Fruit fly (Drosophila melanogaster) whole organism, embryonic: ENCODE data around the gene CG2145.
A peak's percentile ranks its signal among the peaks of the same experiment; 100 is the strongest.

ENCODE experiments used
- ATbp ChIP-seq: fragments of 200-800 bp; sonication (Bioruptor generic); optimal IDR thresholded peaks from 2 replicates; lab custom pipeline; 2017; ENCODE audit warnings: missing biosample characterization, mild to moderate bottlenecking, missing genetic modification characterization, missing genetic modification reagents
- CG10366 ChIP-seq: fragments of 200-800 bp; sonication (Bioruptor generic); IDR thresholded peaks from 2 replicates; pipeline ENCODE4 v1.3.6; 2022; ENCODE audit warnings: missing biosample characterization, missing genetic modification characterization
- CG11398 ChIP-seq: fragments of 200-800 bp; sonication (Bioruptor generic); optimal IDR thresholded peaks from 2 replicates; lab custom pipeline; 2016; ENCODE audit warnings: missing biosample characterization, missing genetic modification characterization
- CG13775 ChIP-seq: fragments of 200-800 bp; sonication (Bioruptor generic); optimal IDR thresholded peaks from 3 replicates; lab custom pipeline; 2017; ENCODE audit warnings: missing biosample characterization, mild to moderate bottlenecking, missing genetic modification characterization
- CG17385 ChIP-seq: fragments of 200-800 bp; sonication (Bioruptor generic); optimal IDR thresholded peaks from 3 replicates; lab custom pipeline; 2018; ENCODE audit warnings: missing biosample characterization, mild to moderate bottlenecking, missing genetic modification characterization
- CG1792 ChIP-seq: fragments of 200-800 bp; sonication (Bioruptor generic); optimal IDR thresholded peaks from 2 replicates; lab custom pipeline; 2016; ENCODE audit warnings: missing biosample characterization, missing genetic modification characterization
- CG2116 ChIP-seq: fragments of 200-800 bp; sonication (Bioruptor generic); optimal IDR thresholded peaks from 3 replicates; lab custom pipeline; 2018; ENCODE audit warnings: missing biosample characterization, mild to moderate bottlenecking, missing genetic modification characterization
- CG3065 ChIP-seq: fragments of 200-800 bp; sonication (Bioruptor generic); optimal IDR thresholded peaks from 2 replicates; lab custom pipeline; 2016; ENCODE audit warnings: missing biosample characterization, missing genetic modification characterization
- CG32532 ChIP-seq: fragments of 200-800 bp; sonication (Bioruptor generic); IDR thresholded peaks from 2 replicates; pipeline ENCODE4 v1.3.6; 2022; ENCODE audit warnings: missing biosample characterization, missing genetic modification characterization
- CG32772 ChIP-seq: fragments of 200-800 bp; sonication (Bioruptor generic); IDR thresholded peaks from 2 replicates; pipeline ENCODE4 v1.3.6; 2022; ENCODE audit warnings: missing biosample characterization, missing genetic modification characterization
- CG5245 ChIP-seq: fragments of 200-800 bp; sonication (Bioruptor generic); optimal IDR thresholded peaks from 3 replicates; lab custom pipeline; 2016; ENCODE audit warnings: missing biosample characterization, missing genetic modification characterization
- CG6791 ChIP-seq: fragments of 200-800 bp; sonication (Bioruptor generic); IDR thresholded peaks from 3 replicates; pipeline ENCODE4 v1.3.6; 2022; ENCODE audit warnings: missing biosample characterization, missing genetic modification characterization; ENCODE audit not compliant: partially characterized antibody
- CG8388 ChIP-seq: fragments of 200-800 bp; sonication (Bioruptor generic); optimal IDR thresholded peaks from 2 replicates; lab custom pipeline; 2019; ENCODE audit warnings: missing biosample characterization, mild to moderate bottlenecking, missing genetic modification characterization, moderate library complexity
- CG8944 ChIP-seq: fragments of 200-800 bp; sonication (Bioruptor generic); optimal IDR thresholded peaks from 3 replicates; lab custom pipeline; 2016; ENCODE audit warnings: missing biosample characterization, missing genetic modification characterization
- E2f1 ChIP-seq: fragments of 200-800 bp; sonication (Bioruptor generic); IDR thresholded peaks from 2 replicates; pipeline ENCODE4 v1.3.6; 2022; ENCODE audit warnings: missing biosample characterization, missing genetic modification characterization
- Elba2 ChIP-seq: fragments of 200-800 bp; sonication (Bioruptor generic); optimal IDR thresholded peaks from 3 replicates; lab custom pipeline; 2016; ENCODE audit warnings: missing biosample characterization, missing genetic modification characterization
- Gsc ChIP-seq: fragments of 200-800 bp; sonication (Bioruptor generic); IDR thresholded peaks from 2 replicates; pipeline ENCODE4 v1.3.6; 2022; ENCODE audit warnings: missing biosample characterization, missing genetic modification characterization
- HLH4C ChIP-seq: fragments of 200-800 bp; sonication (Bioruptor generic); IDR thresholded peaks from 3 replicates; pipeline ENCODE4 v1.3.6; 2022; ENCODE audit warnings: missing biosample characterization, missing genetic modification characterization; ENCODE audit not compliant: partially characterized antibody
- Hey ChIP-seq: fragments of 200-800 bp; sonication (Bioruptor generic); optimal IDR thresholded peaks from 3 replicates; lab custom pipeline; 2018; ENCODE audit warnings: missing biosample characterization, mild to moderate bottlenecking, missing genetic modification characterization
- HmgD ChIP-seq: fragments of 200-800 bp; sonication (Bioruptor generic); optimal IDR thresholded peaks from 3 replicates; lab custom pipeline; 2016; ENCODE audit warnings: missing biosample characterization, missing genetic modification characterization
- Kr ChIP-seq: fragments of 200-800 bp; sonication (Bioruptor generic); optimal IDR thresholded peaks from 2 replicates; lab custom pipeline; 2017; ENCODE audit warnings: missing biosample characterization, mild to moderate bottlenecking, missing genetic modification characterization
- Med ChIP-seq: fragments of 200-800 bp; sonication (Bioruptor generic); peaks from one replicate; lab custom pipeline; 2016; ENCODE audit warnings: missing biosample characterization, missing genetic modification characterization, mild to moderate bottlenecking, inconsistent platforms, moderate library complexity
- NfI ChIP-seq: fragments of 200-800 bp; sonication (Bioruptor generic); optimal IDR thresholded peaks from 3 replicates; lab custom pipeline; 2018; ENCODE audit warnings: missing biosample characterization, mild to moderate bottlenecking, missing genetic modification characterization, moderate library complexity
- Sin3A ChIP-seq: fragments of >200 bp; optimal IDR thresholded peaks from 2 replicates; lab custom pipeline; 2018
- Sry-δ ChIP-seq: fragments of 200-800 bp; sonication (Bioruptor generic); optimal IDR thresholded peaks from 2 replicates; lab custom pipeline; 2016; ENCODE audit warnings: missing biosample characterization, missing genetic modification characterization
- TFAM ChIP-seq: fragments of 200-800 bp; sonication (Bioruptor generic); optimal IDR thresholded peaks from 2 replicates; lab custom pipeline; 2017; ENCODE audit warnings: missing biosample characterization, missing genetic modification characterization, inconsistent platforms
- ash1 ChIP-seq: fragments of 200-800 bp; sonication (Bioruptor generic); optimal IDR thresholded peaks from 2 replicates; lab custom pipeline; 2018; ENCODE audit warnings: missing biosample characterization, mild to moderate bottlenecking, missing genetic modification characterization
- dati ChIP-seq: fragments of 200-800 bp; sonication (Bioruptor generic); IDR thresholded peaks from 2 replicates; pipeline ENCODE4 v1.3.6; 2022; ENCODE audit warnings: missing biosample characterization, missing genetic modification characterization
- dm ChIP-seq: fragments of 200-800 bp; sonication (Bioruptor generic); optimal IDR thresholded peaks from 3 replicates; lab custom pipeline; 2016; ENCODE audit warnings: missing biosample characterization, missing genetic modification characterization
- emc ChIP-seq: fragments of 200-800 bp; sonication (Bioruptor generic); optimal IDR thresholded peaks from 2 replicates; lab custom pipeline; 2016; ENCODE audit warnings: missing biosample characterization, missing genetic modification characterization
- gce ChIP-seq: fragments of 200-800 bp; sonication (Bioruptor generic); IDR thresholded peaks from 3 replicates; pipeline ENCODE4 v1.3.6; 2022; ENCODE audit warnings: missing biosample characterization, missing genetic modification characterization
- gcm ChIP-seq: fragments of 200-800 bp; sonication (Bioruptor generic); optimal IDR thresholded peaks from 2 replicates; lab custom pipeline; 2019; ENCODE audit warnings: missing biosample characterization, mild to moderate bottlenecking, missing genetic modification characterization, moderate library complexity
- gcm2 ChIP-seq: fragments of 200-800 bp; sonication (Bioruptor generic); optimal IDR thresholded peaks from 2 replicates; lab custom pipeline; 2016; ENCODE audit warnings: missing biosample characterization, missing genetic modification characterization
- hbn ChIP-seq: fragments of 200-800 bp; sonication (Bioruptor generic); IDR thresholded peaks from 2 replicates; pipeline ENCODE4 v1.3.6; 2022; ENCODE audit warnings: missing biosample characterization, missing genetic modification characterization; ENCODE audit not compliant: partially characterized antibody
- hth ChIP-seq: fragments of >200 bp; optimal IDR thresholded peaks from 2 replicates; lab custom pipeline; 2017; ENCODE audit warnings: inconsistent platforms
- kni ChIP-seq: fragments of 200-800 bp; sonication (Bioruptor generic); optimal IDR thresholded peaks from 3 replicates; lab custom pipeline; 2017; ENCODE audit warnings: mild to moderate bottlenecking, missing biosample characterization, missing genetic modification reagents, missing genetic modification characterization
- knrl ChIP-seq: fragments of 200-800 bp; sonication (Bioruptor generic); IDR thresholded peaks from 3 replicates; pipeline ENCODE4 v1.3.6; 2022; ENCODE audit warnings: missing biosample characterization, missing genetic modification characterization; ENCODE audit not compliant: partially characterized antibody
- mam ChIP-seq: fragments of 200-800 bp; sonication (Bioruptor generic); optimal IDR thresholded peaks from 3 replicates; lab custom pipeline; 2016; ENCODE audit warnings: missing biosample characterization, missing genetic modification characterization
- mld ChIP-seq: fragments of 200-800 bp; sonication (Bioruptor generic); IDR thresholded peaks from 3 replicates; pipeline ENCODE4 v1.3.6; 2022; ENCODE audit warnings: missing biosample characterization, missing genetic modification characterization; ENCODE audit not compliant: partially characterized antibody
- org-1 ChIP-seq: fragments of 200-800 bp; sonication (Bioruptor generic); optimal IDR thresholded peaks from 2 replicates; lab custom pipeline; 2017; ENCODE audit warnings: missing biosample characterization, missing genetic modification characterization
- p53 ChIP-seq: fragments of 200-800 bp; sonication (Bioruptor generic); optimal IDR thresholded peaks from 2 replicates; lab custom pipeline; 2016; ENCODE audit warnings: missing biosample characterization, missing genetic modification characterization
- peb ChIP-seq: fragments of 200-800 bp; sonication (Bioruptor generic); IDR thresholded peaks from 2 replicates; pipeline ENCODE4 v1.3.6; 2022; ENCODE audit warnings: missing biosample characterization, missing genetic modification characterization
- pita ChIP-seq: fragments of 200-800 bp; sonication (Bioruptor generic); optimal IDR thresholded peaks from 2 replicates; lab custom pipeline; 2017; ENCODE audit warnings: missing biosample characterization, mild to moderate bottlenecking, missing genetic modification characterization
- prd ChIP-seq, 3 experiments: fragments of >200 bp in 2 of 3; fragments of 200-800 bp in 1 of 3; sonication (Bioruptor generic) in 1 of 3; optimal IDR thresholded peaks in 2 of 3; IDR thresholded peaks in 1 of 3; 2 replicates in 2 of 3; 3 replicates in 1 of 3; pipeline versions ENCODE4 v1.3.6 to Lab custom; 2017 to 2022; ENCODE audit warnings: missing biosample characterization in 1 of 3, missing genetic modification characterization in 1 of 3
- rib ChIP-seq: fragments of 200-800 bp; sonication (Bioruptor generic); IDR thresholded peaks from 2 replicates; pipeline ENCODE4 v1.3.6; 2022; ENCODE audit warnings: missing biosample characterization, missing genetic modification characterization
- scrt ChIP-seq: fragments of 200-800 bp; sonication (Bioruptor generic); optimal IDR thresholded peaks from 2 replicates; lab custom pipeline; 2018; ENCODE audit warnings: missing biosample characterization, mild to moderate bottlenecking, missing genetic modification characterization, moderate library complexity
- sd ChIP-seq: fragments of 200-800 bp; sonication (Bioruptor generic); optimal IDR thresholded peaks from 3 replicates; lab custom pipeline; 2018; ENCODE audit warnings: missing biosample characterization, mild to moderate bottlenecking, missing genetic modification characterization, moderate library complexity
- slou ChIP-seq: fragments of 200-800 bp; sonication (Bioruptor generic); optimal IDR thresholded peaks from 3 replicates; lab custom pipeline; 2016; ENCODE audit warnings: missing biosample characterization, missing genetic modification characterization
- so ChIP-seq: fragments of 200-800 bp; sonication (Bioruptor generic); IDR thresholded peaks from 3 replicates; pipeline ENCODE4 v1.3.6; 2022; ENCODE audit warnings: missing biosample characterization, missing genetic modification characterization
- tin ChIP-seq: fragments of 200-800 bp; sonication (Bioruptor generic); optimal IDR thresholded peaks from 3 replicates; lab custom pipeline; 2016; ENCODE audit warnings: missing biosample characterization, missing genetic modification characterization
- tll ChIP-seq, 2 experiments: fragments of 200-800 bp in 1 of 2; fragments of >200 bp in 1 of 2; sonication (Bioruptor generic) in 1 of 2; optimal IDR thresholded peaks; 2 replicates each; lab custom pipeline; 2017 to 2019; ENCODE audit warnings: missing biosample characterization in 2 of 2, missing genetic modification characterization in 2 of 2, mild to moderate bottlenecking in 1 of 2, moderate library complexity in 1 of 2
- tup ChIP-seq: fragments of 200-800 bp; sonication (Bioruptor generic); optimal IDR thresholded peaks from 2 replicates; lab custom pipeline; 2016; ENCODE audit warnings: missing biosample characterization, mild to moderate bottlenecking, missing genetic modification characterization, moderate library complexity

Gene CG2145

DNA sequence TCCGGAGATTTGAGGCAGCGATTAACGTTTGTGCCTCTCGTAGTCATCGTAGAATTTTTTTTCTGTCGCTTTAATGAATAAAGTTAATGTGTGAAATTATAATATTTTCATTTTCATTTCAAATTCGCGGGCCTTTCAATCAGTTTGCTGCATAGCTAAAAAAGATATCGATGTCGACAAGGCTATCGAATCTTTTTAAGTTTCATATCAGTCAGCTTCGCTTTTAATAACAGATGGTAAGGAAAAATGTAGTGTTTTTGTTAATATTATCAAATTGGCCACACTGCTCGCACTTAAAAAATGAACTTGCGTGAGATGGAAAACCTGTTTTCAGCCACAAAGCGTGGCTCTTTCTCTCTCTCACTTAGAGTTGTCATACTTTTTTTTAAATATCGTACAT is 2.4 kb downstream of the CG2145 start (continued):
- TF ChIP-seq Sin3A (lab: Kevin White, UChicago) (no peak), sd (peak; percentile 45), mam (GFP tag; lab: Kevin White, UChicago) (no peak), dati (GFP tag; lab: Robert Waterston, UW) (no peak), CG17385 (GFP tag; lab: Kevin White, UChicago) (no peak), hth (no peak), tup (no peak), CG3065 (no peak), TFAM (GFP tag; lab: Kevin White, UChicago) (no peak), CG1792 (GFP tag; lab: Kevin White, UChicago) (no peak), gcm (no peak), CG5245 (GFP tag; lab: Kevin White, UChicago) (no peak), mld (0 out of 3 replicates have a peak, but pooled peaks have one; percentile 22), CG11398 (GFP tag; lab: Kevin White, UChicago) (no peak), scrt (no peak), emc (GFP tag; lab: Kevin White, UChicago) (no peak), prd (optimal IDR thresholded peaks at IDR 0.05; lab: Kevin White, UChicago) (no peak), prd (GFP tag; IDR thresholded peaks at IDR 0.05; lab: Robert Waterston, UW) (no peak), pita (GFP tag; lab: Kevin White, UChicago) (no peak), E2f1 (GFP tag; lab: Robert Waterston, UW) (no peak), CG10366 (GFP tag; lab: Robert Waterston, UW) (no peak), CG2116 (GFP tag; lab: Kevin White, UChicago) (peak; percentile 18), tin (GFP tag; lab: Kevin White, UChicago) (no peak), Gsc (GFP tag; lab: Robert Waterston, UW) (no peak), gcm2 (GFP tag; lab: Kevin White, UChicago) (no peak), rib (no peak), CG8388 (GFP tag; lab: Kevin White, UChicago) (no peak), knrl (no peak), Elba2 (no peak), so (GFP tag; lab: Robert Waterston, UW) (no peak), HmgD (GFP tag; lab: Kevin White, UChicago) (no peak), Kr (GFP tag; lab: Kevin White, UChicago) (no peak), CG32532 (GFP tag; lab: Robert Waterston, UW) (no peak), gce (GFP tag; lab: Robert Waterston, UW) (no peak), NfI (GFP tag; lab: Kevin White, UChicago) (no peak), CG8944 (no peak), HLH4C (GFP tag; lab: Robert Waterston, UW) (peak; percentile 44; the same call in 1 of the 3 replicates), kni (GFP tag; lab: Kevin White, UChicago) (no peak), dm (GFP tag; lab: Kevin White, UChicago) (no peak), hbn (peak; percentile 61), org-1 (GFP tag; lab: Kevin White, UChicago) (no peak), tll (GFP tag; optimal IDR thresholded peaks at IDR 0.05; lab: Kevin White, UChicago) (no peak), slou (GFP tag; lab: Kevin White, UChicago) (no peak), CG32772 (no peak), CG6791 (GFP tag; lab: Robert Waterston, UW) (peak; percentile 78), ATbp (GFP tag; lab: Kevin White, UChicago) (no peak), Hey (no peak), p53 (GFP tag; lab: Kevin White, UChicago) (no peak), CG13775 (GFP tag; lab: Kevin White, UChicago) (no peak), Sry-δ (peak; percentile 21), peb (GFP tag; lab: Robert Waterston, UW) (no peak), Med (GFP tag; lab: Kevin White, UChicago) (no peak), ash1 (no peak)
